Fruit fly (Drosophila melanogaster): ENCODE results near the gene Aprt.

Gene Aprt

dm6 chr3L:1856467-1857350 is 28.1 kb downstream of the Aprt start, which contains the start of gene CG12024:
Gene CG12024 (plus strand): TSS chr3L:1857165.
- TF ChIP-seq CG17801 (GFP tag; optimal IDR thresholded peaks at IDR 0.05; ENCODE audit: partially characterized antibody), result peak; percentile 58

dm6 chr3L:1855491-1855890 is 29.3 kb downstream of the Aprt start, which contains the start of gene CNMa:
Gene CNMa (minus strand): TSS chr3L:1855591.
- no peak for TF ChIP-seq CG17801 (GFP tag; optimal IDR thresholded peaks at IDR 0.05; ENCODE audit: partially characterized antibody)

dm6 chr3L:1853277-1853676 is 31.5 kb downstream of the Aprt start:
- no peak for TF ChIP-seq CG17801 (GFP tag; optimal IDR thresholded peaks at IDR 0.05; ENCODE audit: partially characterized antibody)

- TF ChIP-seq CG17801 (GFP tag; optimal IDR thresholded peaks at IDR 0.05; ENCODE audit: partially characterized antibody), result no peak
Observed at dm6 chr3L:1850498-1850897, 34.3 kb downstream of the Aprt start.

DNA sequence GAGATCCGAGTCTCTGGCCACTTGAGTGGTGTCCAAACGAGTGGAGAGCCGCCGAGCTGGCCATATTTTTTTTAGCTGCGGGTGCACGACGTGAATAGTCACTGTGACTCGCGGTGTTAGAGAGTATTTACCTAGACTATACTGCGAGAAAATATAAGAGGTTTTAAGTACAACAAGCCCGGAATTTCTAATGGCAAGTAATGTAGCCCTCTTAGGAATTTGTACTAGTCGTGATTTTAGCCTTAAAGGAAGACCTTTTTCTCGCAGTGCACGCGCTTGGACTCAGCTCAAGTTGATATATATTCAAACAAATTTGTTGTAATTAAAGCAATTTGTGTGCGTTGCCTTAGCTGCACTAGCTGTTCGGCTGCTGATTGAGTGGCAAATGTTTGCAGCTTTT is 40.2 kb downstream of the Aprt start:
- TF ChIP-seq CG17801 (GFP tag; optimal IDR thresholded peaks at IDR 0.05; ENCODE audit: partially characterized antibody), result no peak

DNA sequence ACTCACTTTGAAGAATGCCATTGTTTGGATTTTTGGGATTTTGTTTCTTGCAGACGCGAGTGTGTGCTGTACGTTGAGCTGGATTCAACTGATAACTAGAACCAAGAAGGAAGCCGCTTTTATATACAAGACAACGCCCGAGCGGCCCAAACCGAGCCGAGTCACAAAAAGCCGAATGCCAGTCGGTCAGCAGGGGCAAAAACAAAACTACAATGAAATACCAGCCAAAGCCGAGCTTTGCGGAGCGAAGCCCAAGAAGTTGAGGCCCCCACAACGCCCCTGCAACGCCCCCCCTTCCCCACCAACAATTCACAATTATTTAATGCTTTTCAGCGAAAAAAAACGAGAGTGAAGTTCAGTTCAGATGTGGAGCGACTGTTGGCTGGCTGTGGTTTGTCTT is 42.8 kb downstream of the Aprt start, which contains the start of gene Cpr62Bc:
TSS of gene Cpr62Bc (minus strand) at position 101 of the 400 bp plus-strand sequence.
- no peak for TF ChIP-seq CG17801 (GFP tag; optimal IDR thresholded peaks at IDR 0.05; ENCODE audit: partially characterized antibody)

- no peak for TF ChIP-seq CG17801 (GFP tag; optimal IDR thresholded peaks at IDR 0.05; ENCODE audit: partially characterized antibody)
Observed at dm6 chr3L:1835064-1835463, 49.8 kb downstream of the Aprt start, which contains the start of gene Cpr62Bb. Gene Cpr62Bb (minus strand): TSS chr3L:1835164.
